Worm (Caenorhabditis elegans) whole organism, L2 larva: Measurements from ENCODE around the gene bca-2.

ENCODE experiments used
- C34F6.9 ChIP-seq: fragments of 150-350 bp; optimal IDR thresholded peaks from 2 replicates; lab custom pipeline; 2014; ENCODE audit warnings: missing biosample characterization, missing genetic modification characterization
- F13H6.1 ChIP-seq: sonication (generic microtip); optimal IDR thresholded peaks from 2 replicates; lab custom pipeline; 2016; ENCODE audit warnings: missing genetic modification characterization, missing compliant biosample characterization
- Y55F3AM.14 ChIP-seq: fragments of 200-800 bp; sonication (Bioruptor generic); optimal IDR thresholded peaks from 2 replicates; lab custom pipeline; 2018; ENCODE audit warnings: mild to moderate bottlenecking, missing genetic modification characterization, missing compliant biosample characterization
- ZK546.5 ChIP-seq: sonication (generic microtip); optimal IDR thresholded peaks from 2 replicates; lab custom pipeline; 2017; ENCODE audit warnings: missing biosample characterization, missing genetic modification characterization
- aly-2 ChIP-seq: fragments of 150-350 bp; optimal IDR thresholded peaks from 2 replicates; lab custom pipeline; 2014; ENCODE audit warnings: missing biosample characterization, missing genetic modification characterization
- ama-1 ChIP-seq: fragments of 150-350 bp; optimal IDR thresholded peaks from 2 replicates; lab custom pipeline; 2018; ENCODE audit warnings: inconsistent platforms
- ceh-16 ChIP-seq: fragments of 150-350 bp; optimal IDR thresholded peaks from 2 replicates; lab custom pipeline; 2014; ENCODE audit warnings: missing biosample characterization, missing genetic modification characterization
- ceh-82 ChIP-seq: fragments of 150-350 bp; optimal IDR thresholded peaks from 2 replicates; lab custom pipeline; 2014; ENCODE audit warnings: missing biosample characterization, missing genetic modification characterization
- crh-2 ChIP-seq: sonication (generic microtip); optimal IDR thresholded peaks from 2 replicates; lab custom pipeline; 2017; ENCODE audit warnings: missing biosample characterization, missing genetic modification characterization
- elt-1 ChIP-seq: fragments of 150-350 bp; optimal IDR thresholded peaks from 2 replicates; lab custom pipeline; 2014; ENCODE audit warnings: missing biosample characterization, missing genetic modification characterization
- elt-3 ChIP-seq: sonication (generic microtip); optimal IDR thresholded peaks from 2 replicates; lab custom pipeline; 2017; ENCODE audit warnings: missing biosample characterization, missing genetic modification characterization
- fos-1 ChIP-seq: fragments of 150-350 bp; optimal IDR thresholded peaks from 2 replicates; lab custom pipeline; 2014; ENCODE audit warnings: missing biosample characterization, missing genetic modification characterization
- gmeb-1 ChIP-seq: fragments of 150-350 bp; optimal IDR thresholded peaks from 2 replicates; lab custom pipeline; 2014; ENCODE audit warnings: missing biosample characterization, missing genetic modification characterization
- lin-11 ChIP-seq: fragments of 150-350 bp; sonication (generic microtip); optimal IDR thresholded peaks from 2 replicates; lab custom pipeline; 2014; ENCODE audit warnings: missing biosample characterization, missing genetic modification characterization, inconsistent platforms, mixed read lengths
- lin-39 ChIP-seq: fragments of 150-350 bp; optimal IDR thresholded peaks from 2 replicates; lab custom pipeline; 2014; ENCODE audit warnings: missing biosample characterization, missing genetic modification reagents, missing genetic modification characterization
- mab-5 ChIP-seq: fragments of 150-350 bp; optimal IDR thresholded peaks from 2 replicates; lab custom pipeline; 2014; ENCODE audit warnings: missing biosample characterization, missing genetic modification characterization
- mbf-1 ChIP-seq: sonication (generic microtip); optimal IDR thresholded peaks from 2 replicates; lab custom pipeline; 2017; ENCODE audit warnings: missing biosample characterization, missing genetic modification characterization
- mdl-1 ChIP-seq, 2 experiments: fragments of 150-350 bp in 1 of 2; sonication (generic microtip) in 1 of 2; optimal IDR thresholded peaks; 2 replicates each; lab custom pipeline; 2017; ENCODE audit warnings: missing biosample characterization in 2 of 2, missing genetic modification characterization in 2 of 2
- nhr-10 ChIP-seq: sonication (generic microtip); optimal IDR thresholded peaks from 2 replicates; lab custom pipeline; 2017; ENCODE audit warnings: missing biosample characterization, missing genetic modification characterization
- nhr-11 ChIP-seq: fragments of 150-350 bp; optimal IDR thresholded peaks from 2 replicates; lab custom pipeline; 2014; ENCODE audit warnings: missing biosample characterization, missing genetic modification characterization
- nhr-129 ChIP-seq: fragments of 150-350 bp; optimal IDR thresholded peaks from 2 replicates; lab custom pipeline; 2014; ENCODE audit warnings: missing biosample characterization, missing genetic modification characterization
- nhr-21 ChIP-seq: fragments of 150-350 bp; optimal IDR thresholded peaks from 2 replicates; lab custom pipeline; 2014; ENCODE audit warnings: missing biosample characterization, missing genetic modification characterization
- nhr-23 ChIP-seq: fragments of 150-350 bp; optimal IDR thresholded peaks from 2 replicates; lab custom pipeline; 2014; ENCODE audit warnings: missing biosample characterization, missing genetic modification reagents, missing genetic modification characterization
- nhr-237 ChIP-seq: fragments of 150-350 bp; optimal IDR thresholded peaks from 2 replicates; lab custom pipeline; 2014; ENCODE audit warnings: missing biosample characterization, missing genetic modification characterization
- nhr-25 ChIP-seq: fragments of 150-350 bp; sonication (generic microtip); optimal IDR thresholded peaks from 3 replicates; lab custom pipeline; 2014; ENCODE audit warnings: missing biosample characterization, missing genetic modification characterization
- nhr-6 ChIP-seq: fragments of 150-350 bp; optimal IDR thresholded peaks from 2 replicates; lab custom pipeline; 2014; ENCODE audit warnings: missing biosample characterization, missing genetic modification characterization
- nhr-77 ChIP-seq: fragments of 150-350 bp; optimal IDR thresholded peaks from 2 replicates; lab custom pipeline; 2014; ENCODE audit warnings: missing biosample characterization, missing genetic modification characterization
- peb-1 ChIP-seq: fragments of 150-350 bp; optimal IDR thresholded peaks from 2 replicates; lab custom pipeline; 2014; ENCODE audit warnings: missing biosample characterization, missing genetic modification characterization
- skn-1 ChIP-seq: sonication (generic microtip); optimal IDR thresholded peaks from 2 replicates; lab custom pipeline; 2017; ENCODE audit warnings: missing biosample characterization, missing genetic modification characterization
- sma-3 ChIP-seq: sonication (generic microtip); optimal IDR thresholded peaks from 2 replicates; lab custom pipeline; 2016; ENCODE audit warnings: missing genetic modification reagents, missing genetic modification characterization, missing compliant biosample characterization
- sma-9 ChIP-seq, 2 experiments: fragments of 150-350 bp in 1 of 2; sonication (generic microtip) in 1 of 2; optimal IDR thresholded peaks; 2 replicates each; lab custom pipeline; 2014 to 2016; ENCODE audit warnings: missing genetic modification characterization in 2 of 2, mild to moderate bottlenecking in 1 of 2, missing biosample characterization in 1 of 2, missing compliant biosample characterization in 1 of 2, missing genetic modification reagents in 1 of 2, moderate library complexity in 1 of 2
- unc-39 ChIP-seq: fragments of 150-350 bp; optimal IDR thresholded peaks from 2 replicates; lab custom pipeline; 2014; ENCODE audit warnings: missing biosample characterization, missing genetic modification characterization
- unc-55 ChIP-seq: fragments of 150-350 bp; sonication (generic microtip); optimal IDR thresholded peaks from 3 replicates; lab custom pipeline; 2014; ENCODE audit warnings: missing biosample characterization, missing genetic modification reagents, missing genetic modification characterization
- unc-62 ChIP-seq: fragments of 150-350 bp; optimal IDR thresholded peaks from 2 replicates; lab custom pipeline; 2014; ENCODE audit warnings: missing biosample characterization, missing genetic modification reagents, missing genetic modification characterization
- zag-1 ChIP-seq: fragments of 150-350 bp; optimal IDR thresholded peaks from 2 replicates; lab custom pipeline; 2014; ENCODE audit warnings: missing biosample characterization, missing genetic modification characterization
- ztf-1 ChIP-seq: fragments of 200-800 bp; sonication (Bioruptor generic); conservative IDR thresholded peaks from 2 replicates; pipeline ENCODE4 v1.3.6; 2022; ENCODE audit warnings: missing genetic modification characterization, missing compliant biosample characterization
- ztf-11 ChIP-seq: sonication (generic microtip); optimal IDR thresholded peaks from 2 replicates; lab custom pipeline; 2017; ENCODE audit warnings: missing biosample characterization, missing genetic modification characterization
- ztf-4 ChIP-seq: fragments of 150-350 bp; optimal IDR thresholded peaks from 2 replicates; lab custom pipeline; 2014; ENCODE audit warnings: missing biosample characterization, missing genetic modification characterization

bca-2 gene

DNA sequence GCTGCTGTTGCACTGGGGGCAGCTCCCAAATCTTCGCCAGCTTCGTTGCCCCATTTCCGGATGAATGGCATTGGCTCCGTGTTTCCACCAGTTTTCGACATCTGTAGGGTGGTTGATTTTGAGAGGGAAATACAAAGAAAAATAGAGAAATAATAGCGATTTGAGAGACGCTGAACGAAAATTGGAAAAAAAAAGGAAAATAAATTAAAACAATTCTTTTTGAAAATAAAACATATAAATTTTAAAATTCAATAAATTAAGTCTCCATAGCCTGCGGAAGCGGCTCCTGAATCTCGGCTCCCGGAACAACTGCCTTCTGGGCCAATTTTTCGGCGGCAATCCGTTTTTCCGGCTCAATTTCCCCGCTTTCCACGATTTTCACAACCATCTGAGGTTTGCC, 10.8 kb upstream of the bca-2 start, which contains the start of gene sfa-1:
Gene sfa-1, minus strand, starts transcription at position 101 of the 400 bp plus-strand sequence.
- no peak for TF ChIP-seq lin-39 (tag; lab: Kevin White, UChicago)

DNA sequence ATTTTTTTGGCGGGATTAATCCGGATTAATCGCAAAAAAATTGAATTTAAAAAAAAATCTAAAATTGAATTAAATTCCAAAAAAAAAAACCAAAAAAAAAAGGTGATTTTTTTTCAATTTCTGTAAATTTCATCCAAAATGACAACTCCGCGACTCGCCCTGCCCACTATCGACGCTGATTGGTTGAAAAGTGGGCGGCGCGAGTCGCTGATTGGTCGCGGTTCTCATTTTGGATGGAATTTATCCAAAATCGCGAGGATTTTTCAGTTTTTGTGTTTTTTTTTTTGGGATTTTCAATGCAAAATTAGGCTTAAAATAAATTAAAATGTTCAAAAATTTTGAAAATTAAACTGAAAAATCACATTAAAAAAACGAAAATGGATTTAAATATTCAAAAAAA, 9.4 kb upstream of the bca-2 start:
- TF ChIP-seq ztf-4 (tag; lab: Kevin White, UChicago) (no peak), mbf-1 (no peak), zag-1 (no peak), ztf-1 (GFP tag; lab: Robert Waterston, UW) (no peak), ceh-16 (tag; lab: Kevin White, UChicago) (no peak), fos-1 (no peak), nhr-21 (tag; lab: Kevin White, UChicago) (no peak), ztf-11 (tag; lab: Kevin White, UChicago) (no peak), nhr-23 (tag; lab: Kevin White, UChicago) (no peak), nhr-237 (tag; lab: Kevin White, UChicago) (no peak), lin-11 (tag; lab: Kevin White, UChicago) (no peak), C34F6.9 (tag; lab: Kevin White, UChicago) (no peak), Y55F3AM.14 (no peak), nhr-77 (tag; lab: Kevin White, UChicago) (no peak)

DNA sequence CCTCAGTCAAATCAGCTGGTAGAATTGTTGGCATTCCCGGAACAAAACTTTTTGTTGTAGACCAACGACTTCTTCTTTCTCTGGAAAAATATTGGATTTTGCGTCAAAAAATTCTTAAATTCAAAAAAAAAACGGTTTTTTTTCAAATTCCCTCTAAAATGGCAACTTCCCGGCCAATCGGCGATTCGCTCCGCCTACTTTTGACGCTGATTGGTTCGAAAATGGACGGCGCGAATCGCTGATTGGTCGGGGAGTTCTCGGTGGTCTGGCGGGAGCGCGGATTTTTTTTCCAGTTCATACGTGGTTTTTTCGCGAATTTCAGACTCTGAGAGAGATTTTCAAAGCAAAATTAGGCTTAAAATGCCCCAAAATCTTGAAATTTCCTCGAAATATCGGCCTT, 8.8 kb upstream of the bca-2 start:
- no peak for TF ChIP-seq unc-39 (tag; lab: Kevin White, UChicago)
- no peak for TF ChIP-seq elt-1 (tag; lab: Kevin White, UChicago)

DNA sequence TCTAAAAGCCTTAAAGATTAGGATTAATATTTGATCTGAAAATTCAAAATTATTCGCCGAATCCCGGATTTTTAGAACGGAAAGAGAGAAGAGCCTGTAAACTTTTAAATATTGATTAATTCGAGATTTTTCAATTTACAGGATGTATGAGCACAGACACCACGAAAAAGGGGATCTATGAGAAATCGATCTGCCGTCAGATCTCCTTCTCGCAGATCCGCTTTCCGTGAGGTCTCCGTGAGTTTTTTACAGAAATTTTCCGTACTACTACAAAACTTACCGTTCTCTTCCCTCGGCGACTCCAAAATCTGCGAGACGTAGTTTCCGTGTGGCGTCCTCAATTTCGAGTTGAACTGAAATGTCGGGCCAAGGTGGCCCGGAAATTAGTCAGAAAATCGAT, 8.2 kb upstream of the bca-2 start:
- TF ChIP-seq mbf-1 (no peak), nhr-77 (tag; lab: Kevin White, UChicago) (no peak), fos-1 (no peak), aly-2 (no peak), elt-3 (tag; lab: Kevin White, UChicago) (no peak)

DNA sequence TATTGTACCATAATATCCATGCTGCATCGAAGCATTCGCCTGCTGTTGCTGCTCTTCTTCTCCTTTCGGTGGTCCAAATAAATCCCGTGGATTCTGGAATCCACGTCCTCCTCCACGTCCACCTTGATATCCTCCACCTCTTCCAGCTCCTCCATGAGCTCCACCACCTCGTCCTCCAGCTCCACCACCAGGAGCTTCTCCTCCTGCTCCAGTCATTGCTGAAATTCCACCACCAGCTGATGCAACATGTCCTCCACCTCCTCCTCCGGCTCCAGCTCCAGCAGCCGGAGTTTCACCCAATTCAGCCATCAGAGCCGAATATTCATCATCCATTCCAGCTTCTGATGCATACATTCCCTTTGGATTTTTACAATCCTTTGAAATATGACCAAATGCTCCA, 5.5 kb upstream of the bca-2 start:
- TF ChIP-seq ztf-11 (tag; lab: Kevin White, UChicago) = no peak
- TF ChIP-seq Y55F3AM.14 = no peak
- no peak for TF ChIP-seq zag-1
- no peak for TF ChIP-seq nhr-11 (tag; lab: Kevin White, UChicago)
- no peak for TF ChIP-seq F13H6.1
- no peak for TF ChIP-seq mdl-1 (tag; optimal IDR thresholded peaks at IDR 0.05; lab: Kevin White, UChicago)

DNA sequence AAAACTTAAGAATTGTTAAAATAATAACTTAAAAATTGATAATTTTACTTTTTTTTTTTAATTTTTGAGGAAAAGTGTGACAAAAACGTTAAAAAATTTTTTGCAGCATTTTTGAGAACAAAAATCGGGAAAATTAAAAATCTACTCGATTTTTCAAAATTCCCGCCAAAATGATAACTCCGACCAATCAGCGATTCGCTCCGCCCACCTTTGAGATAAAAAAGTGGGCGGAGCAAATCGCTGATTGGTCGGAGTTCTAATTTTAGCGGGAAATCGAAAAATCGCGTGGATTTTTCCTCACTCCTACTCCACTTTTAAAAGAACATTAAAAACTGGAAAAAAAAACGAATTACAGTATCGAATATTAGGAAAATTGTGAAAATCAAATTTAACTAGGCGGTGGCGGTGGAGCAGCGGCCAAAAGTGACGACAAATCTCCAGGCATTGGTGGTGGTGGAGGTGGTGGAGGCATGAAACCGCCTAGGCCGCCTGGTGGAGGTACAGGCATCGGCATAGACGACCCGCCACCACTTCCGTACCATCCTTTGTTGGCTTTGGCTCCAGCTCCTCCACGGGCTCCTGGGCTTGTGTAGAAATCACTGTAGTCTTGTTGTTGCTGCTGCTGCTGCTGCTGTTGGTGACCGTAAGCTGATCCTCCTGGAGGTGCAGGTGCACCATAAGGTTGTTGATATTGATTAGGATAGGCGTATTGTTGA, 4.3 kb upstream of the bca-2 start:
- TF ChIP-seq gmeb-1 (tag; lab: Kevin White, UChicago) (no peak), sma-3 (no peak), mdl-1 (tag; optimal IDR thresholded peaks at IDR 0.05; lab: Kevin White, UChicago) (no peak), unc-39 (tag; lab: Kevin White, UChicago) (no peak), crh-2 (tag; lab: Kevin White, UChicago) (no peak), Y55F3AM.14 (no peak), C34F6.9 (tag; lab: Kevin White, UChicago) (no peak)

DNA sequence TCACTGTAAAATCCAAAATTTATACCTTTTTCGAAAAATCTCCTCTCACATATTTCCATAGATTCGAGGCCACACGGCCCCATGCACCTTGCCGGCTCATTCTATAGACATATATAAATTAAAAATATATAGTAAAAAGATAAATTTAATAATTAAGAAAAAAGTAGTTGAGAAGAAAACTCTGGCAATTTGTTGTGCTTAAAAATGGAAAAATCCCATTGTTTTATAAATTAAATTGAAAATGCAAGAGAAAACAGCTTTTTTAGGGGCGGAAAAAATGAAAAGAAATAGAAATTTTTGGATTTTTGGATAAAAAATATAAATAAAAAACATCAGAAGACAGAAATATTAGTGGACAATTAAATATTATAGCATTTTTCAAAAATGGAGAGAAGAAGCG, 3.6 kb upstream of the bca-2 start, which contains the start of gene Y116A8C.30:
Gene Y116A8C.30, minus strand, starts transcription at position 101 of the 400 bp plus-strand sequence.
- TF ChIP-seq fos-1 (no peak), elt-1 (tag; lab: Kevin White, UChicago) (no peak), gmeb-1 (tag; lab: Kevin White, UChicago) (no peak), nhr-129 (tag; lab: Kevin White, UChicago) (no peak), ama-1 (lab: Kevin White, UChicago) (no peak), nhr-6 (no peak), nhr-25 (tag; lab: Kevin White, UChicago) (no peak), ZK546.5 (no peak), unc-55 (GFP tag; lab: Kevin White, UChicago) (no peak), mab-5 (tag; lab: Kevin White, UChicago) (no peak), ztf-4 (tag; lab: Kevin White, UChicago) (no peak), ceh-82 (tag; lab: Kevin White, UChicago) (no peak), unc-62 (GFP tag; lab: Kevin White, UChicago) (no peak), mbf-1 (no peak), nhr-237 (tag; lab: Kevin White, UChicago) (no peak), sma-9 (GFP tag; optimal IDR thresholded peaks at IDR 0.05; lab: Kevin White, UChicago) (no peak), sma-9 (tag; optimal IDR thresholded peaks at IDR 0.05; lab: Kevin White, UChicago) (no peak), nhr-77 (tag; lab: Kevin White, UChicago) (no peak), skn-1 (no peak), nhr-10 (tag; lab: Kevin White, UChicago) (no peak), peb-1 (no peak)
